Worm (Caenorhabditis elegans): ENCODE results near the gene str-185.
A peak's percentile ranks its signal among the peaks of the same experiment; 100 is the strongest.

Gene str-185

DNA sequence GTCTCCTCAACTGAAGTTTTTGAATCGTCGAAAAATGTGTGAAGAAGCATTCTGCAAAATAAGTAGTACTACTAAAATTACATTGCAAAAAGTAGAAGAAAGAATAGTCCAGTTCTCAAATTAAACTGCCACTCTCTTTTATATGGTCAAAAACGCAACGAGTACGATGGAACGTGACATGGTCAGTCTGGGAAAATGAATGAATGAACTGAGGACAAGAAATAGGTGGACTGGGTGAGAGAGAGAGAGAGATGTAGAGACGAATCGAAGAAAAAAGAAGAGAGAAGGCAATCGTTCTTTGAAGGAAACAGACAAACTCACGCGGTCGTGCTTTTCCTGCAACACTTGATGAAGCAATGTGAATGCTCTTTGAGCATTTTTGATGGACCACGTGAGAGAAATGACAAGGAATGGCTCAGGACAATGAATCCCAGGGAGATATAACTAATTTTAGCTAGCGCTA is 47.2 kb upstream of the str-185 start, which contains the start of gene M01H9.3 (continued):
- peak; percentile 44 for TF ChIP-seq nhr-25 (tag; optimal IDR thresholded peaks at IDR 0.05; ENCODE audit: borderline replicate concordance, insufficient read depth)
- TF ChIP-seq nhr-237 (tag; optimal IDR thresholded peaks at IDR 0.05) = no peak
- TF ChIP-seq spr-1 (tag; optimal IDR thresholded peaks at IDR 0.05) = no peak
- TF ChIP-seq lsy-2 (tag; optimal IDR thresholded peaks at IDR 0.05) = peak in 1 of 2 experiments; percentile 67
- TF ChIP-seq nhr-102 (tag; optimal IDR thresholded peaks at IDR 0.05) = no peak

DNA sequence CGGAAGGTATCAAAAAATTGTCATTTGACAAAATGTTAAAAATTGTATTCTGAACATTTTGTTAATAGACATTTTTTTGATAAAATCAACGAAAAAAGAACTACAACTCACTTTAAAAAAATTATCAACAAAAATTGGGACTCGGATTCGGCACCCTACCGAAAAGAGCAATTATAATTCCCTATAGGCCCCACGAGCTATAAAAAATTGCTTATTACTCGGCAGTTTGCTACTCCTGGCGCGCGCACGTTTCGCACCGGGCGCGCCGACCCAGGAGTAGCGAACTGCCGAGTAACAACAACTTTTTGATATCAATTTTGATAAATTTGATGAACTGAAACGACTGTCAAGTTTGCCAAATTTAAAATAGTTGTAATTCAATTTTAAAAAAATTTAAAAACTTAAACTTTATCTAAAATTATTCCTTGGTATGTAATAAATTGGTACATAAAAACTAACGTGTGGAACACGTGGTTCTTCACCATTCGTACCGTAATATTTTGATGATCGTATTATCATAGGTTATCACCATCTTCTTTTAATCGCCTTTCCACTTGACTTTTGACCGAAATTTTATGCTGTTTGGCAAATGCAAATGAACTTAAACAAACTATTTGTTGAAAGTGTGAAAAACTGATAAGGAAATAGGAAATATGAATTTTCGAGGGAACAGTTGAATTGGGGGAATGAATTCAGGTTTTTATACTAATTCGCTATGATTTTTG is 45.7 kb upstream of the str-185 start:
- TF ChIP-seq egl-43 (GFP tag; IDR thresholded peaks at IDR 0.05) (no peak), nhr-41 (GFP tag; IDR thresholded peaks at IDR 0.05) (no peak), lin-1 (GFP tag; IDR thresholded peaks at IDR 0.05) (no peak), T20F7.1 (GFP tag; optimal IDR thresholded peaks at IDR 0.05) (no peak), tra-1 (GFP tag; IDR thresholded peaks at IDR 0.05) (0 out of 2 replicates have a peak, but pooled peaks have one; percentile 18), nhr-102 (tag; optimal IDR thresholded peaks at IDR 0.05) (no peak), dve-1 (tag; optimal IDR thresholded peaks at IDR 0.05; ENCODE audit: insufficient read depth) (peak; percentile 66), dmd-8 (GFP tag; IDR thresholded peaks at IDR 0.05) (no peak), daf-12 (tag; optimal IDR thresholded peaks at IDR 0.05) (no peak), nhr-77 (tag; optimal IDR thresholded peaks at IDR 0.05) (no peak), unc-39 (tag; optimal IDR thresholded peaks at IDR 0.05) (no peak), daf-16 (GFP tag; optimal IDR thresholded peaks at IDR 0.05) (no peak), daf-16 (tag; optimal IDR thresholded peaks at IDR 0.05) (peak; percentile 47), lim-7 (GFP tag; IDR thresholded peaks at IDR 0.05) (no peak), hlh-30 (tag; optimal IDR thresholded peaks at IDR 0.05; ENCODE audit: insufficient read depth) (peak; percentile 47), zip-11 (GFP tag; IDR thresholded peaks at IDR 0.05) (no peak), pqm-1 (tag; optimal IDR thresholded peaks at IDR 0.05) (peak; percentile 24), ctbp-1 (GFP tag; IDR thresholded peaks at IDR 0.05) (no peak), set-16 (GFP tag; IDR thresholded peaks at IDR 0.05) (no peak), jun-1 (tag; optimal IDR thresholded peaks at IDR 0.05) (no peak), sdz-12 (GFP tag; optimal IDR thresholded peaks at IDR 0.05) (no peak), lsy-2 (tag; optimal IDR thresholded peaks at IDR 0.05) (peak in 1 of 2 experiments; percentile 5), ceh-28 (tag; optimal IDR thresholded peaks at IDR 0.05) (no peak), unc-130 (GFP tag; optimal IDR thresholded peaks at IDR 0.05) (no peak), ceh-20 (GFP tag; IDR thresholded peaks at IDR 0.05) (no peak), saeg-2 (GFP tag; IDR thresholded peaks at IDR 0.05) (0 out of 2 replicates have a peak, but pooled peaks have one; percentile 6), mdl-1 (tag; optimal IDR thresholded peaks at IDR 0.05) (no peak), aha-1 (tag) (peak; percentile 89), attf-4 (tag; optimal IDR thresholded peaks at IDR 0.05) (no peak), spr-3 (GFP tag; optimal IDR thresholded peaks at IDR 0.05) (no peak), ceh-82 (tag; optimal IDR thresholded peaks at IDR 0.05) (no peak), php-3 (GFP tag; IDR thresholded peaks at IDR 0.05) (no peak), nhr-11 (tag; optimal IDR thresholded peaks at IDR 0.05) (no peak), F49E8.2 (tag; optimal IDR thresholded peaks at IDR 0.05; ENCODE audit: borderline replicate concordance) (no peak), zfp-2 (tag; optimal IDR thresholded peaks at IDR 0.05) (no peak), gei-8 (GFP tag; optimal IDR thresholded peaks at IDR 0.05) (no peak), mep-1 (tag; optimal IDR thresholded peaks at IDR 0.05) (no peak), ztf-7 (tag; optimal IDR thresholded peaks at IDR 0.05) (no peak), R02D3.7 (tag; optimal IDR thresholded peaks at IDR 0.05) (no peak), F26F4.8 (GFP tag; conservative IDR thresholded peaks at IDR 0.05) (no peak), hlh-11 (tag; optimal IDR thresholded peaks at IDR 0.05) (peak; percentile 17), nhr-76 (tag; optimal IDR thresholded peaks at IDR 0.05) (no peak), dmd-6 (GFP tag; IDR thresholded peaks at IDR 0.05) (0 out of 2 replicates have a peak, but pooled peaks have one; percentile 13), hif-1 (tag; optimal IDR thresholded peaks at IDR 0.05) (no peak), ama-1 (optimal IDR thresholded peaks at IDR 0.05) (peak; percentile 34)
